Worm (Caenorhabditis elegans) whole organism, mixed stage, embryonic: ENCODE data around the gene F16B4.6.

Source experiments
- M03D4.4 ChIP-seq: sonication (generic microtip); optimal IDR thresholded peaks from 2 replicates; lab custom pipeline; 2017; ENCODE audit warnings: mild to moderate bottlenecking, missing genetic modification characterization, missing compliant biosample characterization
- bed-3 ChIP-seq: fragments of 200-800 bp; sonication (Bioruptor generic); optimal IDR thresholded peaks from 3 replicates; lab custom pipeline; 2018; ENCODE audit warnings: mild to moderate bottlenecking, missing genetic modification characterization, moderate library complexity, missing compliant biosample characterization
- ceh-39 ChIP-seq: fragments of 150-350 bp; optimal IDR thresholded peaks from 2 replicates; lab custom pipeline; 2014; ENCODE audit warnings: missing biosample characterization, missing genetic modification characterization
- ces-1 ChIP-seq: fragments of 150-350 bp; optimal IDR thresholded peaks from 2 replicates; lab custom pipeline; 2014; ENCODE audit warnings: missing biosample characterization, missing genetic modification reagents, missing genetic modification characterization
- cnd-1 ChIP-seq: fragments of 200-800 bp; sonication (Bioruptor generic); optimal IDR thresholded peaks from 2 replicates; lab custom pipeline; 2018; ENCODE audit warnings: mild to moderate bottlenecking, missing genetic modification characterization, missing compliant biosample characterization
- drap-1 ChIP-seq: fragments of 200-800 bp; sonication (Bioruptor generic); optimal IDR thresholded peaks from 3 replicates; lab custom pipeline; 2018; ENCODE audit warnings: mild to moderate bottlenecking, missing genetic modification characterization, missing compliant biosample characterization
- elt-1 ChIP-seq: sonication (generic microtip); optimal IDR thresholded peaks from 2 replicates; lab custom pipeline; 2017; ENCODE audit warnings: missing genetic modification characterization, mild to moderate bottlenecking, missing compliant biosample characterization, antibody characterized with exemption, moderate library complexity, borderline replicate concordance; ENCODE audit not compliant: insufficient read depth
- elt-3 ChIP-seq: fragments of 150-350 bp; optimal IDR thresholded peaks from 2 replicates; lab custom pipeline; 2014; ENCODE audit warnings: missing biosample characterization, missing genetic modification characterization
- flh-1 ChIP-seq: fragments of 200-800 bp; sonication (Bioruptor generic); optimal IDR thresholded peaks from 2 replicates; lab custom pipeline; 2018; ENCODE audit warnings: mild to moderate bottlenecking, missing genetic modification characterization, moderate library complexity, missing compliant biosample characterization
- ham-2 ChIP-seq: fragments of 200-800 bp; sonication (Bioruptor generic); optimal IDR thresholded peaks from 2 replicates; lab custom pipeline; 2018; ENCODE audit warnings: mild to moderate bottlenecking, missing genetic modification characterization, missing compliant biosample characterization
- hlh-1 ChIP-seq: fragments of 150-350 bp; optimal IDR thresholded peaks from 2 replicates; lab custom pipeline; 2014; ENCODE audit warnings: missing biosample characterization, missing genetic modification reagents, missing genetic modification characterization
- lin-13 ChIP-seq: fragments of 150-350 bp; optimal IDR thresholded peaks from 2 replicates; lab custom pipeline; 2014; ENCODE audit warnings: missing biosample characterization, missing genetic modification characterization
- mab-5 ChIP-seq: fragments of 150-350 bp; optimal IDR thresholded peaks from 2 replicates; lab custom pipeline; 2014; ENCODE audit warnings: missing biosample characterization, missing genetic modification characterization
- mep-1 ChIP-seq: fragments of 150-350 bp; optimal IDR thresholded peaks from 2 replicates; lab custom pipeline; 2017; ENCODE audit warnings: missing biosample characterization, missing genetic modification reagents, missing genetic modification characterization, inconsistent platforms
- mls-2 ChIP-seq: sonication (generic microtip); optimal IDR thresholded peaks from 2 replicates; lab custom pipeline; 2016; ENCODE audit warnings: mild to moderate bottlenecking, missing genetic modification characterization, moderate library complexity, missing compliant biosample characterization
- nhr-12 ChIP-seq: fragments of 150-350 bp; optimal IDR thresholded peaks from 2 replicates; lab custom pipeline; 2014; ENCODE audit warnings: missing biosample characterization, missing genetic modification characterization
- nhr-2 ChIP-seq: fragments of 150-350 bp; optimal IDR thresholded peaks from 2 replicates; lab custom pipeline; 2014; ENCODE audit warnings: missing biosample characterization, missing genetic modification characterization
- nhr-28 ChIP-seq: fragments of 150-350 bp; optimal IDR thresholded peaks from 2 replicates; lab custom pipeline; 2014; ENCODE audit warnings: missing biosample characterization, missing genetic modification characterization
- nhr-76 ChIP-seq: sonication (generic microtip); optimal IDR thresholded peaks from 2 replicates; lab custom pipeline; 2017; ENCODE audit warnings: missing biosample characterization, missing genetic modification characterization
- pha-4 ChIP-seq: fragments of 150-350 bp; optimal IDR thresholded peaks from 2 replicates; lab custom pipeline; 2018; ENCODE audit warnings: missing biosample characterization, missing genetic modification reagents, missing genetic modification characterization
- sem-2 ChIP-seq: fragments of 200-800 bp; sonication (Bioruptor generic); optimal IDR thresholded peaks from 2 replicates; lab custom pipeline; 2018; ENCODE audit warnings: mild to moderate bottlenecking, missing genetic modification characterization, missing compliant biosample characterization
- sptf-1 ChIP-seq: sonication (generic microtip); optimal IDR thresholded peaks from 2 replicates; lab custom pipeline; 2017; ENCODE audit warnings: mild to moderate bottlenecking, missing genetic modification characterization, moderate library complexity, missing compliant biosample characterization
- tbx-8 ChIP-seq: fragments of 200-800 bp; sonication (Bioruptor generic); optimal IDR thresholded peaks from 2 replicates; lab custom pipeline; 2018; ENCODE audit warnings: mild to moderate bottlenecking, missing genetic modification characterization, moderate library complexity, missing compliant biosample characterization
- unc-120 ChIP-seq: sonication (generic microtip); optimal IDR thresholded peaks from 2 replicates; lab custom pipeline; 2017; ENCODE audit warnings: missing genetic modification characterization, missing compliant biosample characterization; ENCODE audit not compliant: poor library complexity, severe bottlenecking
- unc-39 ChIP-seq: fragments of 150-350 bp; optimal IDR thresholded peaks from 2 replicates; lab custom pipeline; 2014; ENCODE audit warnings: missing biosample characterization, missing genetic modification characterization
- unc-62 ChIP-seq: fragments of 150-350 bp; optimal IDR thresholded peaks from 2 replicates; lab custom pipeline; 2014; ENCODE audit warnings: missing biosample characterization, missing genetic modification reagents, missing genetic modification characterization
- zip-8 ChIP-seq: fragments of 150-350 bp; optimal IDR thresholded peaks from 2 replicates; lab custom pipeline; 2014; ENCODE audit warnings: missing biosample characterization, missing genetic modification characterization

Gene F16B4.6

ce11 chrV:1623429-1623828 lies 36.4 kb downstream of the F16B4.6 start:
- TF ChIP-seq sptf-1 (tag; lab: Kevin White, UChicago) (no peak), nhr-12 (tag; lab: Kevin White, UChicago) (no peak), elt-1 (no peak), hlh-1 (no peak), pha-4 (no peak), cnd-1 (no peak)

ce11 chrV:1624340-1624739 lies 37.3 kb downstream of the F16B4.6 start, which contains the start of gene nhr-110:
TSS of gene nhr-110 (minus strand) at chrV:1624440.
- TF ChIP-seq pha-4 (no peak), unc-39 (no peak), hlh-1 (no peak), mab-5 (no peak), cnd-1 (no peak), nhr-76 (tag; lab: Kevin White, UChicago) (no peak), elt-3 (tag; lab: Kevin White, UChicago) (no peak), sem-2 (GFP tag; lab: Kevin White, UChicago) (no peak), unc-62 (GFP tag; lab: Kevin White, UChicago) (no peak), mep-1 (tag; lab: Kevin White, UChicago) (no peak), lin-13 (tag; lab: Kevin White, UChicago) (no peak), M03D4.4 (no peak), ham-2 (no peak), flh-1 (GFP tag; lab: Kevin White, UChicago) (no peak)

- TF ChIP-seq hlh-1: no peak
- TF ChIP-seq ham-2: no peak
- TF ChIP-seq ces-1: no peak
- no peak for TF ChIP-seq nhr-12 (tag; lab: Kevin White, UChicago)
- no peak for TF ChIP-seq pha-4
- TF ChIP-seq mep-1 (tag; lab: Kevin White, UChicago): no peak
- TF ChIP-seq mls-2 (tag; lab: Kevin White, UChicago): no peak
- TF ChIP-seq unc-39: no peak
- TF ChIP-seq tbx-8 (GFP tag; lab: Kevin White, UChicago): no peak
- no peak for TF ChIP-seq unc-120 (tag; lab: Kevin White, UChicago)
- no peak for TF ChIP-seq lin-13 (tag; lab: Kevin White, UChicago)
- no peak for TF ChIP-seq sem-2 (GFP tag; lab: Kevin White, UChicago)
- TF ChIP-seq drap-1 (GFP tag; lab: Kevin White, UChicago): no peak
- no peak for TF ChIP-seq bed-3 (GFP tag; lab: Kevin White, UChicago)
- TF ChIP-seq, all 35 proteins: peak for 0
Observed at ce11 chrV:1626720-1627119, 39.7 kb downstream of the F16B4.6 start, which contains the start of gene nhr-237. TSS of gene nhr-237 (minus strand) at chrV:1626820.

ce11 chrV:1627269-1627668 lies 40.3 kb downstream of the F16B4.6 start:
- no peak for TF ChIP-seq mls-2 (tag; lab: Kevin White, UChicago)
- peak; percentile 94 for TF ChIP-seq nhr-28 (tag; lab: Kevin White, UChicago)
- peak; percentile 15 for TF ChIP-seq elt-1
- peak; percentile 61 for TF ChIP-seq pha-4
- peak; percentile 72 for TF ChIP-seq ham-2
- TF ChIP-seq flh-1 (GFP tag; lab: Kevin White, UChicago): no peak
- peak; percentile 12 for TF ChIP-seq unc-62 (GFP tag; lab: Kevin White, UChicago)
- TF ChIP-seq mep-1 (tag; lab: Kevin White, UChicago): peak; percentile 69

ce11 chrV:1629329-1629728 lies 42.3 kb downstream of the F16B4.6 start, which contains the start of gene nhr-238:
TSS of gene nhr-238 (minus strand) at chrV:1629432.
- TF ChIP-seq nhr-28 (tag; lab: Kevin White, UChicago) (peak; percentile 52), nhr-2 (tag; lab: Kevin White, UChicago) (no peak), flh-1 (GFP tag; lab: Kevin White, UChicago) (no peak), nhr-76 (tag; lab: Kevin White, UChicago) (no peak)

- no peak for TF ChIP-seq zip-8 (tag; lab: Kevin White, UChicago)
- no peak for TF ChIP-seq nhr-76 (tag; lab: Kevin White, UChicago)
- TF ChIP-seq ceh-39 (tag; lab: Kevin White, UChicago): no peak
- no peak for TF ChIP-seq nhr-2 (tag; lab: Kevin White, UChicago)
- TF ChIP-seq elt-1: no peak
- no peak for TF ChIP-seq unc-39
- no peak for TF ChIP-seq tbx-8 (GFP tag; lab: Kevin White, UChicago)
- TF ChIP-seq, all 35 proteins: peak for 0
Observed at ce11 chrV:1631148-1631547, 44.1 kb downstream of the F16B4.6 start, which contains the start of gene Y46H3D.8. TSS of gene Y46H3D.8 (minus strand) at chrV:1631248.
